Fruit fly (Drosophila melanogaster) S2 (cell line): ENCODE results near the gene CG16952.

ENCODE experiments used
- CG8478 ChIP-seq: fragments of >200 bp; optimal IDR thresholded peaks from 2 replicates; lab custom pipeline; 2018
- CTCF ChIP-seq, 2 experiments: fragments of >200 bp; optimal IDR thresholded peaks; 2 replicates each; lab custom pipeline; 2018

The CG16952 gene

DNA sequence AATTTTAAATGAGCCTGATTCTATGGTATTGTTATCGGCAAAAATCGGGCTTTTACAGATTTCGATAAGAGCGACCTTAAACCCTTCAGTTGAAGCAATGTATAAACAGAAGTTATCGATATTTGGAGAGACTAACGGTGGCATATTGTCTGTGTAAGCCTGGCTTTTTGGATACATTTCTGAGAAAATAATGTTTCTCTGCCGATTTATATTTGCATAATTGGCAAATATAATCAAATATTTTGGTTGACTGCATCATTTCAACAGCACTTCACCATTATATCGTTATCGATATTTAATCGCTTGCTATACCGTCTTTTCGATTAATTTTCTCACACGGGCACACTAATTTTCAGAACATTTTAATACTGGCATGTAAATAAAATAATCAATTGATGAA, at the start of gene CG16952:
Gene CG16952, plus strand, starts transcription at position 341 of the 400 bp plus-strand sequence.
- TF ChIP-seq CG8478 (lab: Kevin White, UChicago), result no peak
- TF ChIP-seq CTCF (optimal IDR thresholded peaks at IDR 0.05; lab: Kevin White, UChicago), result no peak

DNA sequence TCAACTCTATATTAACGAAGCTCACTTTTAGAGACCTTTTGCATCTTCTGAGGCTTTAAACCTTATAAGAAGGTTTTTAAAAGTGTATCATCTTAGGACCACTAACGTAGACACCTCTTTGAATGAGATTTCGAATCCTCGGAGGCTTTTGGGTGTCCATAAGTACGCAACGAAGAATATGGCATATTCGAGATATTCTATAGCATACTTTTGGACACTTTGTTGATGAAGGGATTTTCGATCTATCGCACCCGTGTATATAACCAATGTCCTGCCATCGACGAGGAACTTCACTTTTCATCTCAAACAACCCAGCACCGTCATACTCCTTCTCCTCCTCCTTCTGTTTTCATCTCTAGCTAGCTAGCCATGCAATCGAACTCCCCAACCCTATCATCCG, 47.6 kb upstream of the CG16952 start:
- no peak for TF ChIP-seq CG8478 (lab: Kevin White, UChicago)
- no peak for TF ChIP-seq CTCF (optimal IDR thresholded peaks at IDR 0.05; lab: Kevin White, UChicago)

DNA sequence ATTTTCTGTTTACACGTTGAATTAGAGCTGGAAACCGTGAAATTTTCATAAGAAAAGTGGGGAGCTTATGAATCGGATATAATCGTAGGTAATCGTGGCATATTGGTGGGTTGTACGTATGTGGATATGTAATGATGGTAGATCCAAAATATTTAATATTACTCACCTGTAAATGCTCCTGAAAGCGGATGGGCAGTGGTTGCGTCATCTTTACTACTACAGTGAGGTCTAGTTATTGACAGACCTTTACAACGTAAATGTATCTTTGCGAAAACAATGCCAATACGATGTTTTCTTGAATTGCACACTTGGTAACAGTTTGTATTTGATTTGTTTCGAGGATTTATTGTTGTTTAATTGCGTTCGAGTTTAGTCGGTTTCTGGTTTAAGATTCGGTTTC, 36.0 kb upstream of the CG16952 start:
- TF ChIP-seq CG8478 (lab: Kevin White, UChicago), result no peak
- no peak for TF ChIP-seq CTCF (optimal IDR thresholded peaks at IDR 0.05; lab: Kevin White, UChicago)

DNA sequence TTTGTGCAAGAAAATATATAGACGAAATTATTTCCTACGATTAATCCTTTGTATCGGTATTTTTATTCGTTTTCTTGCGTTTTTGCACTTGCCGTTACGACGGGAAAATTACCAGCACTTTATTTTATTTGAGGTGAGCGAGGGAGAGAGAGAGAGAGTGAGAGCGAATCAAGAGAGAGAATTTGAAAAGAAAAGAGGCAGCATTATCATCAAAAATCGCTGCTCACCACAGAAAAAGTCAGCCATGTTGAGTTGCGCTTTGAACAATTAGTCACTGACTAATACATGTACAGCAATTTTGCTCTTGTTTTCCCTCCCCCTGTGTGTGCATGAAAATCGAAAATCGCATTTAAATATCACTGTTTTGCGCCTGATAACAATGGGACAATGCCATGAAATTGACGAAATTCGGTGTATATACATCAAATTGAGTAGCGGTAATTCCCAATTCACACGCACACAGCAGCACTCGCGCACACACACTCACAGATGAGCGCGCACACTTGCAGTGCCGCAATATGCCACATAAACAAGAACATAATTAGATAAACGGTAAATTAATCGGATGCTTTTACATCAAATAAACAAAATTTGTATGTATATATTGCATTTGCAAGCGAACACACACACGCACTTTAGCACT, 35.3 kb upstream of the CG16952 start:
- TF ChIP-seq CG8478 (lab: Kevin White, UChicago), result no peak
- TF ChIP-seq CTCF (optimal IDR thresholded peaks at IDR 0.05; lab: Kevin White, UChicago), result no peak

DNA sequence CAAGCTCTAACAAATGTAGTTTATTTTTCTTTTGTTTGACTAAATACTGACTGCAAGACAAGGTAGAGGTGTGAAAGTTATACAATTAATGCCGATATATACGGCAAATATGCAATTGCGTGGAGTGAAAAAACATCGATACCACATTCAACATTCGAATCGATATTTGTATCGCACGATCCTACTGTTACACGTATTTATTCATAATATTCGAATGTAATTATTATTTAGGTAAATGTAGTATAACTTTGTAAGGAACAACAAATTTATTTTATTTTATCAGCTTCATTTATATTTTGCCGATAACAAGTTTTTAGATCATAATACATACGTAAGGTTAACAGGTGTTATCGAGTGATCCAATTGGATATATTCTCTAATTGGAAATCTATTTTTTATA, 34.6 kb upstream of the CG16952 start, which contains the start of gene Chc:
Gene Chc, minus strand, starts transcription at position 98 of the 400 bp plus-strand sequence.
- TF ChIP-seq CG8478 (lab: Kevin White, UChicago) (no peak), CTCF (optimal IDR thresholded peaks at IDR 0.05; lab: Kevin White, UChicago) (no peak)

dm6 chrX:15837530-15837929, 32.5 kb upstream of the CG16952 start, which contains the start of gene CG8565:
Gene CG8565, plus strand, starts transcription at chrX:15837830.
- TF ChIP-seq CG8478 (lab: Kevin White, UChicago) (no peak), CTCF (optimal IDR thresholded peaks at IDR 0.05; lab: Kevin White, UChicago) (no peak)

DNA sequence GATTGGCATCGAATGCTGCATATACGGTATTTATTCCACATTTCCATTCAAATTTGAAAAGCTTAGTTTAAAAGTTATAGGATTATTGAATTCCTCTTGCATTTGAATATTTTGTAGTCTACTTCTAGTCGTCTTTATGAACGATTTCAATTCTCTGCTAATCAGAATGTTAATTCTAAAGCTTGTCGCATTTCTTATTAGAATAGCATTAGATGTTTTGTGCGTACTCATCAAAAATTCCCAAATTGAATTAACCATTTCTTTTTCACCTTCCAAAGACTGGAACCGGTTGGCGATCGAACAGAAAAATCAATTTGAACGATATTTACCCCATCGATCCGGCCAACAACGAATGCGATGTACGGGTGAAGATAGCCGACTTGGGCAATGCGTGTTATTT, 30.0 kb upstream of the CG16952 start:
- TF ChIP-seq CTCF (optimal IDR thresholded peaks at IDR 0.05; lab: Kevin White, UChicago), result peak in 1 of 2 experiments; percentile 10
- TF ChIP-seq CG8478 (lab: Kevin White, UChicago), result no peak

DNA sequence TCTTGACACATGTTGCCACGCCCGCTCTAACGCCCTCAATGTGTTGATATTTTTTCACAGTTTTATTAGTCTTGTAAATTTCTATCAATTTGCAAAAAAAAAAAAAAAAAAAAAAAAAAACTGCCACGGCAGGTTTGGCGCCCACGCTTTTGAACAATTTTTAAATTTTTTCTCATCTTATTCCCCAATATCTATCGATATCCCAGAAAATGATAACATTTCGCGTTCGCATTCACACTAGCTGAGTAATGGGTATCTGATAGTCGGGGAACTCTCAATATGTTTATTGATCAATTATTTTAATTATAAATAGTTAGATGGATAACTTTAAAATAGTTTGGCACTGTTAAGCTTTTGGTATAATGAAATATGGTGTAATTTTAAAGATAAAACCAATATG, 28.6 kb upstream of the CG16952 start:
- no peak for TF ChIP-seq CG8478 (lab: Kevin White, UChicago)
- TF ChIP-seq CTCF (optimal IDR thresholded peaks at IDR 0.05; lab: Kevin White, UChicago), result no peak

dm6 chrX:15844139-15844538, 25.8 kb upstream of the CG16952 start, which contains the start of the genes ArgRS and CG8578:
Gene ArgRS, minus strand, starts transcription at chrX:15844145.
Gene CG8578, plus strand, starts transcription at chrX:15844476.
- TF ChIP-seq CTCF (optimal IDR thresholded peaks at IDR 0.05; lab: Kevin White, UChicago) (no peak), CG8478 (lab: Kevin White, UChicago) (no peak)

dm6 chrX:15849021-15849420, 21.0 kb upstream of the CG16952 start, which contains the start of gene sun:
Gene sun, minus strand, starts transcription at chrX:15849258.
- no peak for TF ChIP-seq CG8478 (lab: Kevin White, UChicago)
- no peak for TF ChIP-seq CTCF (optimal IDR thresholded peaks at IDR 0.05; lab: Kevin White, UChicago)

DNA sequence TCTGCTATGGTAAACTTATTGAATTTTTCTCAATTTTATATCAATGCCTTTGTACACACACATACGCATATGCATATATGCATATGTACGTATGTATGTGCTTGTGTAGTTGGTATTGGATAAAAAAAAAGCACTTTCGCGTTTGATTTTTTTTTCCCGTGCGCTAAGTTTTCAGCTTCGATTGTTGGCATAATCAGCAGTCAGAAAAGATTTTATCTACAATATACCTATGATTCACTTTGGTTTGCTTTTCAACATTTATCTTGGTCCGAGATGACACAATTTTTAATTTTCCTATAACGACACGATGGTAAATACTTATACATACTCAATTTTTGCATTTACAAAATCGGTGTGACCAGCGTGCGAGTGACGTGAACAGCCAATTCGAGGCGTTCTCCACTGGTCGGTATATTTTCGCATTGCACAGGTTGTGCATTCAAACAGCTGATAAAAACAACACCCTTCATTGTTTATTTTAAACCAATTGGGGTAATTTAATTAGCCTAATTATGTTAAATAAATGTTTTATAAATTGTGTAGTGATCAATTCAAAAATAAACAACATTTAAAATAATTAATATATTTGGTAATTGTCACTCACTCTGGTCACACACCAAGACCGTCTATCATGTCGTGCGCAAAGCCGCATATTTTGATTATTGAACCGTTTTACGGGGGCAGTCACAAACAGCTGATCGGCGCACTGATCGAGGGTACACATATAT, 17.0 kb upstream of the CG16952 start, which contains the start of the genes UBL3 and CG15914:
Gene UBL3, minus strand, starts transcription at position 361 of the 728 bp plus-strand sequence.
Gene CG15914, plus strand, starts transcription at position 607 of the 728 bp plus-strand sequence.
- TF ChIP-seq CG8478 (lab: Kevin White, UChicago), result no peak
- TF ChIP-seq CTCF (optimal IDR thresholded peaks at IDR 0.05; lab: Kevin White, UChicago), result no peak

DNA sequence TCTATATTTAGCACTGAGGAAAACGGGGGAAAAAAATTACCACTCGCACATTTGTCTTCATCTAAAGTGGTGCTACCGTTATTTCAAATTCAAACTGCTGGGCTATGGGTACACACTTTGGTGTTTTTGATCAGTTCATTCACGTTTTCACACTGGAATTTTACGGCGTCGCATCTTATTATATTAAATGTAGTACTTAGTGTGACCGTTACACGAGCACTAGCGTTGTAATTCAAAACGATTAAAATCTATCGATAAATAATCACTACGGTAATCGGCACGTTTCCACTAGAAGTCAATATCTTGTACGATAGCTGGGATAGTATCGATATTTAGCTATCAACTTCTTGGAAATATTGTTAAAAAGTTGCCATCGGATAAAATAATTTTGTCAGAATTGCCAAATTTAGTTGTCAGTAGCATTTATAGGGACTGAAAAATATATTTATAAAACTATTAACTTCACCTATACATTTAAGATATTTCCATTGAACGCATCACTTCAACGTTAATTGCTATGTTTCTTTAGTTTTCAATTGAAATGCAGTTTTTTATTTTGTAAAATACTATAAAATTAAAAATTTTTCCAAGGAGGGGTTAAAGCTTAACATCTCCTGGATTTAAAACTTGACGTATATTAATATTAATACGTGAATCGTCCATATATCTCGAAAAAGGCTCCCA, 12.2 kb upstream of the CG16952 start, which contains the start of the genes CG46440 and Myb:
Gene CG46440, minus strand, starts transcription at position 223 of the 684 bp plus-strand sequence.
Gene Myb, minus strand, starts transcription at position 223 of the 684 bp plus-strand sequence.
- no peak for TF ChIP-seq CG8478 (lab: Kevin White, UChicago)
- TF ChIP-seq CTCF (optimal IDR thresholded peaks at IDR 0.05; lab: Kevin White, UChicago), result peak; percentile 3 to 25

dm6 chrX:15859387-15859786, 10.6 kb upstream of the CG16952 start, which contains the start of gene AlkB:
Gene AlkB, minus strand, starts transcription at chrX:15859487.
- TF ChIP-seq CTCF (optimal IDR thresholded peaks at IDR 0.05; lab: Kevin White, UChicago), result no peak
- TF ChIP-seq CG8478 (lab: Kevin White, UChicago), result no peak

dm6 chrX:15859869-15860268, 10.1 kb upstream of the CG16952 start, which contains the start of gene Gbeta13F:
Gene Gbeta13F, plus strand, starts transcription at chrX:15860115.
- TF ChIP-seq CG8478 (lab: Kevin White, UChicago), result no peak
- TF ChIP-seq CTCF (optimal IDR thresholded peaks at IDR 0.05; lab: Kevin White, UChicago), result no peak
